Worm (Caenorhabditis elegans) whole organism, mixed stage, embryonic: Measurements from ENCODE around the gene Y56A3A.7.

Experiments
- cnd-1 ChIP-seq: fragments of 200-800 bp; sonication (Bioruptor generic); optimal IDR thresholded peaks from 2 replicates; lab custom pipeline; 2018; ENCODE audit warnings: mild to moderate bottlenecking, missing genetic modification characterization, missing compliant biosample characterization
- snpc-4 ChIP-seq: fragments of 150-350 bp; optimal IDR thresholded peaks from 2 replicates; lab custom pipeline; 2014; ENCODE audit warnings: missing biosample characterization, missing genetic modification characterization
- unc-62 ChIP-seq: fragments of 150-350 bp; optimal IDR thresholded peaks from 2 replicates; lab custom pipeline; 2014; ENCODE audit warnings: missing biosample characterization, missing genetic modification reagents, missing genetic modification characterization

DNA sequence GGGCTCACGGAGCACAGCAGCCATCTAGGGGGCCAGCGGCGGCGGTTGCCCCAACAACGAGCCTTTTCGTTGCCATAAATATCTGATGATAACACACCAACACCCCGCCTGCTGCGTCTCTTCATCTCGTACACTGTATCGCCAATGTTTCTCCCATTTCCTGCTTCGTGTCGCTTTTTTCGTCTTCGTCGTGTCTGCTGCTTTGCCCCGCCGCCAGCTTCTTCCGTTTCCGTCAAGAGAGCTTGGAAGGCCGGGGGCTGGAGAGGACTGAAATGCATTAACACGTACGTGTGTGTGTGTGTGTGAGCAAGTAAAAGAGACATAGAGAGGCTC is 10.9 kb downstream of the Y56A3A.7 start:
- TF ChIP-seq snpc-4 (tag; lab: Kevin White, UChicago): no peak
- TF ChIP-seq cnd-1 (tag; lab: Kevin White, UChicago): no peak
- TF ChIP-seq unc-62: no peak
